Worm (Caenorhabditis elegans): ENCODE data around the gene srbc-45.

DNA sequence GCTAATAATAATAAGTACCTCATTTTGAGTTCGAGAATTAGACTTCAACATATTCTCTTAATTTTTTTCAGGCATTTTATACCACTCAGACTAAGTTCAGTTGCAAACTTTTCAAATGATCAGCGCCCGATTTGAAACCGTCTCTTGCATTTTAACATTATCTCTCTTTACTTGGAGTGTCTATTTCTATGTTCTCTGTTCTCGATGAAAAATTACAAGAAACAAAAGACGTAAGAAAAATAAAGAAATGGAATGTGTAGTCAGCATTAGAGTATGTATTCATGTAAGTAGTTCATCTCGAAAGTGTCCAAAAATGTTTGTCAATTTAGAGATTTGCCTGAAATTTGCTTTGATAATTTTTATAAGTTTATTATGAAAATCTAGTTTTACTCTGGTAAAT is 3.2 kb upstream of the srbc-45 start, which contains the start of gene ugt-3:
- TF ChIP-seq nhr-76 (tag; optimal IDR thresholded peaks at IDR 0.05) (no peak), pqm-1 (tag; optimal IDR thresholded peaks at IDR 0.05) (no peak), jun-1 (tag; optimal IDR thresholded peaks at IDR 0.05) (no peak), lin-15B (tag; optimal IDR thresholded peaks at IDR 0.05) (no peak), lin-13 (GFP tag; optimal IDR thresholded peaks at IDR 0.05) (no peak)
